Fruit fly (Drosophila melanogaster) whole organism, prepupa: Measurements from ENCODE around the gene Sry-beta.
A peak's percentile ranks its signal among the peaks of the same experiment; 100 is the strongest.

Source experiments
- Blimp-1 ChIP-seq: fragments of 200-800 bp; sonication (Bioruptor generic); optimal IDR thresholded peaks from 3 replicates; lab custom pipeline; 2017; ENCODE audit warnings: missing biosample characterization, missing genetic modification characterization, mild to moderate bottlenecking, moderate library complexity, missing genetic modification reagents
- CG10631 ChIP-seq: fragments of 200-800 bp; sonication (Bioruptor generic); optimal IDR thresholded peaks from 2 replicates; lab custom pipeline; 2016; ENCODE audit warnings: missing biosample characterization, missing genetic modification characterization
- CG10669 ChIP-seq: fragments of 200-800 bp; sonication (Bioruptor generic); optimal IDR thresholded peaks from 3 replicates; lab custom pipeline; 2018; ENCODE audit warnings: missing biosample characterization, mild to moderate bottlenecking, missing genetic modification characterization, moderate library complexity
- CG11294 ChIP-seq: fragments of 200-800 bp; sonication (Bioruptor generic); IDR thresholded peaks from 2 replicates; pipeline ENCODE4 v1.3.6; 2022; ENCODE audit warnings: missing biosample characterization, missing genetic modification characterization
- CG11762 ChIP-seq: fragments of 200-800 bp; sonication (Bioruptor generic); optimal IDR thresholded peaks from 3 replicates; lab custom pipeline; 2016; ENCODE audit warnings: missing biosample characterization, missing genetic modification characterization; ENCODE audit not compliant: insufficient read depth
- CG11902 ChIP-seq: fragments of 200-800 bp; sonication (Bioruptor generic); optimal IDR thresholded peaks from 3 replicates; lab custom pipeline; 2016; ENCODE audit warnings: missing biosample characterization, missing genetic modification characterization
- CG15336 ChIP-seq: fragments of 200-800 bp; sonication (Bioruptor generic); IDR thresholded peaks from 2 replicates; pipeline ENCODE4 v1.3.6; 2022; ENCODE audit warnings: missing biosample characterization, missing genetic modification characterization
- CG1621 ChIP-seq: fragments of 200-800 bp; sonication (Bioruptor generic); optimal IDR thresholded peaks from 3 replicates; lab custom pipeline; 2018; ENCODE audit warnings: missing biosample characterization, mild to moderate bottlenecking, missing genetic modification characterization
- CG16779 ChIP-seq: fragments of 200-800 bp; sonication (Bioruptor generic); optimal IDR thresholded peaks from 3 replicates; lab custom pipeline; 2017; ENCODE audit warnings: missing biosample characterization, mild to moderate bottlenecking, missing genetic modification characterization
- CG3032 ChIP-seq: fragments of 200-800 bp; optimal IDR thresholded peaks from 2 replicates; lab custom pipeline; 2019; ENCODE audit warnings: missing biosample characterization, mild to moderate bottlenecking, missing genetic modification characterization, moderate library complexity
- CG31627 ChIP-seq: fragments of 200-800 bp; sonication (Bioruptor generic); optimal IDR thresholded peaks from 3 replicates; lab custom pipeline; 2016; ENCODE audit warnings: missing biosample characterization, missing genetic modification characterization
- CG32006 ChIP-seq: fragments of 200-800 bp; sonication (Bioruptor generic); optimal IDR thresholded peaks from 3 replicates; lab custom pipeline; 2017; ENCODE audit warnings: missing biosample characterization, mild to moderate bottlenecking, missing genetic modification characterization
- CG3919 ChIP-seq: fragments of 200-800 bp; sonication (Bioruptor generic); optimal IDR thresholded peaks from 3 replicates; lab custom pipeline; 2016; ENCODE audit warnings: missing biosample characterization, missing genetic modification characterization
- CG6163 ChIP-seq: fragments of 200-800 bp; sonication (Bioruptor generic); IDR thresholded peaks from 3 replicates; pipeline ENCODE4 v1.3.6; 2022; ENCODE audit warnings: missing biosample characterization, missing genetic modification characterization
- CG6276 ChIP-seq: fragments of 200-800 bp; sonication (Bioruptor generic); optimal IDR thresholded peaks from 2 replicates; lab custom pipeline; 2017; ENCODE audit warnings: missing biosample characterization, mild to moderate bottlenecking, missing genetic modification characterization
- CG6792 ChIP-seq: fragments of 200-800 bp; sonication (Bioruptor generic); optimal IDR thresholded peaks from 3 replicates; lab custom pipeline; 2016; ENCODE audit warnings: missing biosample characterization, missing genetic modification characterization
- CG6808 ChIP-seq: fragments of 200-800 bp; sonication (Bioruptor generic); optimal IDR thresholded peaks from 3 replicates; lab custom pipeline; 2017; ENCODE audit warnings: missing biosample characterization, missing genetic modification characterization, mild to moderate bottlenecking, moderate library complexity, missing genetic modification reagents
- CG6854 ChIP-seq: fragments of 200-800 bp; sonication (Bioruptor generic); optimal IDR thresholded peaks from 2 replicates; lab custom pipeline; 2017; ENCODE audit warnings: missing biosample characterization, mild to moderate bottlenecking, missing genetic modification characterization
- CG7368 ChIP-seq: fragments of 200-800 bp; sonication (Bioruptor generic); optimal IDR thresholded peaks from 3 replicates; lab custom pipeline; 2016; ENCODE audit warnings: missing biosample characterization, missing genetic modification characterization
- CG8119 ChIP-seq: fragments of 200-800 bp; sonication (Bioruptor generic); IDR thresholded peaks from 3 replicates; pipeline ENCODE4 v1.3.6; 2022; ENCODE audit warnings: missing biosample characterization, missing genetic modification characterization
- CG8319 ChIP-seq: fragments of 200-800 bp; sonication (Bioruptor generic); optimal IDR thresholded peaks from 3 replicates; lab custom pipeline; 2016; ENCODE audit warnings: missing biosample characterization, missing genetic modification characterization
- CG8632 ChIP-seq: fragments of 200-800 bp; sonication (Bioruptor generic); optimal IDR thresholded peaks from 3 replicates; lab custom pipeline; 2016; ENCODE audit warnings: missing biosample characterization, missing genetic modification characterization
- CG9139 ChIP-seq: fragments of 200-800 bp; sonication (Bioruptor generic); optimal IDR thresholded peaks from 3 replicates; lab custom pipeline; 2017; ENCODE audit warnings: missing biosample characterization, mild to moderate bottlenecking, missing genetic modification characterization
- Eip75B ChIP-seq: fragments of 200-800 bp; sonication (Bioruptor generic); optimal IDR thresholded peaks from 3 replicates; lab custom pipeline; 2016; ENCODE audit warnings: missing biosample characterization, missing genetic modification characterization
- Eip78C ChIP-seq: fragments of 200-800 bp; sonication (Bioruptor generic); peaks from one replicate; lab custom pipeline; 2016; ENCODE audit warnings: missing biosample characterization, missing genetic modification characterization
- Ets96B ChIP-seq: fragments of 200-800 bp; optimal IDR thresholded peaks from 2 replicates; lab custom pipeline; 2019; ENCODE audit warnings: missing biosample characterization, mild to moderate bottlenecking, missing genetic modification characterization, moderate library complexity
- Gug ChIP-seq: fragments of 200-800 bp; sonication (Bioruptor generic); IDR thresholded peaks from 2 replicates; pipeline ENCODE4 v1.3.6; 2022; ENCODE audit warnings: missing biosample characterization, missing genetic modification characterization
- Hr39 ChIP-seq: fragments of 200-800 bp; sonication (Bioruptor generic); optimal IDR thresholded peaks from 2 replicates; lab custom pipeline; 2016; ENCODE audit warnings: missing biosample characterization, missing genetic modification characterization
- Hr4 ChIP-seq: fragments of 200-800 bp; sonication (Bioruptor generic); optimal IDR thresholded peaks from 3 replicates; lab custom pipeline; 2016; ENCODE audit warnings: missing biosample characterization, missing genetic modification characterization
- Met ChIP-seq: fragments of 200-800 bp; sonication (Bioruptor generic); optimal IDR thresholded peaks from 3 replicates; lab custom pipeline; 2016; ENCODE audit warnings: missing biosample characterization, missing genetic modification characterization
- OdsH ChIP-seq: fragments of 200-800 bp; sonication (Bioruptor generic); optimal IDR thresholded peaks from 3 replicates; lab custom pipeline; 2016; ENCODE audit warnings: missing biosample characterization, missing genetic modification characterization
- Smox ChIP-seq: fragments of 200-800 bp; sonication (Bioruptor generic); optimal IDR thresholded peaks from 3 replicates; lab custom pipeline; 2016; ENCODE audit warnings: missing biosample characterization, missing genetic modification characterization
- Sox102F ChIP-seq: fragments of 200-800 bp; sonication (Bioruptor generic); optimal IDR thresholded peaks from 2 replicates; lab custom pipeline; 2016; ENCODE audit warnings: missing biosample characterization, mild to moderate bottlenecking, missing genetic modification characterization
- Sox15 ChIP-seq: fragments of 200-800 bp; sonication (Bioruptor generic); optimal IDR thresholded peaks from 3 replicates; lab custom pipeline; 2016; ENCODE audit warnings: missing biosample characterization, missing genetic modification characterization
- achi ChIP-seq: fragments of 200-800 bp; sonication (Bioruptor generic); optimal IDR thresholded peaks from 3 replicates; lab custom pipeline; 2016; ENCODE audit warnings: missing biosample characterization, missing genetic modification characterization
- acj6 ChIP-seq: fragments of 200-800 bp; sonication (Bioruptor generic); optimal IDR thresholded peaks from 3 replicates; lab custom pipeline; 2016; ENCODE audit warnings: missing biosample characterization, missing genetic modification characterization
- cyc ChIP-seq: fragments of 200-800 bp; sonication (Bioruptor generic); optimal IDR thresholded peaks from 3 replicates; lab custom pipeline; 2016; ENCODE audit warnings: missing biosample characterization, missing genetic modification characterization
- dac ChIP-seq: fragments of 200-800 bp; sonication (Bioruptor generic); optimal IDR thresholded peaks from 2 replicates; lab custom pipeline; 2017; ENCODE audit warnings: missing biosample characterization, mild to moderate bottlenecking, missing genetic modification characterization
- dsx ChIP-seq: fragments of 200-800 bp; optimal IDR thresholded peaks from 3 replicates; lab custom pipeline; 2019; ENCODE audit warnings: missing biosample characterization, mild to moderate bottlenecking, missing genetic modification characterization, moderate library complexity; ENCODE audit not compliant: poor library complexity, severe bottlenecking
- eg ChIP-seq: fragments of 200-800 bp; sonication (Bioruptor generic); IDR thresholded peaks from 3 replicates; pipeline ENCODE4 v1.3.6; 2022; ENCODE audit warnings: missing biosample characterization, missing genetic modification characterization
- fd59A ChIP-seq: fragments of 200-800 bp; sonication (Bioruptor generic); optimal IDR thresholded peaks from 2 replicates; lab custom pipeline; 2017; ENCODE audit warnings: missing biosample characterization, mild to moderate bottlenecking, missing genetic modification characterization, missing genetic modification reagents
- fd85E ChIP-seq: fragments of 200-800 bp; sonication (Bioruptor generic); optimal IDR thresholded peaks from 3 replicates; lab custom pipeline; 2016; ENCODE audit warnings: missing biosample characterization, missing genetic modification characterization
- fkh ChIP-seq: fragments of 200-800 bp; sonication (Bioruptor generic); optimal IDR thresholded peaks from 3 replicates; lab custom pipeline; 2017; ENCODE audit warnings: missing biosample characterization, mild to moderate bottlenecking, missing genetic modification characterization, moderate library complexity
- pdm3 ChIP-seq: fragments of 200-800 bp; sonication (Bioruptor generic); optimal IDR thresholded peaks from 3 replicates; lab custom pipeline; 2016; ENCODE audit warnings: missing biosample characterization, missing genetic modification characterization
- salr ChIP-seq, 2 experiments: fragments of 200-800 bp; sonication (Bioruptor generic); optimal IDR thresholded peaks; 3 replicates each; lab custom pipeline; 2016 to 2018; ENCODE audit warnings: missing biosample characterization in 2 of 2, missing genetic modification characterization in 2 of 2, mild to moderate bottlenecking in 1 of 2
- ss ChIP-seq, 2 experiments: fragments of 200-800 bp; sonication (Bioruptor generic); optimal IDR thresholded peaks; 2 replicates in 1 of 2; 3 replicates in 1 of 2; lab custom pipeline; 2017 to 2018; ENCODE audit warnings: mild to moderate bottlenecking in 2 of 2, missing biosample characterization in 2 of 2, missing genetic modification characterization in 2 of 2, moderate library complexity in 1 of 2
- svp ChIP-seq: fragments of 200-800 bp; sonication (Bioruptor generic); peaks from one replicate; lab custom pipeline; 2016; ENCODE audit warnings: missing biosample characterization, missing genetic modification characterization
- vri ChIP-seq: fragments of 200-800 bp; sonication (Bioruptor generic); optimal IDR thresholded peaks from 3 replicates; lab custom pipeline; 2016; ENCODE audit warnings: missing biosample characterization, mild to moderate bottlenecking, missing genetic modification characterization

Sry-beta gene

DNA sequence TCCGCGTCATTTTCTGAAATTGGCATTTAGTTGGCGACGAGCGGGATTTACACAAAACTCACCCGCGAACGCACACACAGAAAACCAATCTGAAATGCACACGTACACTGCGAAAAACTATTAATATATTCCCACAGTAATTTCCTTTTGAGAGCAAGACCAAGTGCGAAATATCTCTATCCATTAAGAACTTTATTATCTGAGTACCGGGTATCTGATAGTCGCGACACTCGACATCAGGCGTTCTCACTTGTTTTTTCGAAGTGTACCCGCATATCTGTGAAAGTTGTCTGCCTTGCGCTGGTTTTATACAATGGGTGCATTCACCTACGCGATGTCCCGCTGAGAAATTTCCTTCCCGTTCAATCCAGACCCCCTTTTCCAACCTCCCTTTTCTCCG is 36.6 kb downstream of the Sry-beta start (continued):
- peak; percentile 62 for TF ChIP-seq CG8632 (GFP tag; lab: Kevin White, UChicago)
- TF ChIP-seq CG10669 (GFP tag; lab: Kevin White, UChicago): peak; percentile 49
- peak; percentile 3 for TF ChIP-seq dsx (GFP tag; lab: Kevin White, UChicago)
- peak; percentile 86 for TF ChIP-seq Hr4 (GFP tag; lab: Kevin White, UChicago)
- peak; percentile 72 for TF ChIP-seq OdsH (GFP tag; lab: Kevin White, UChicago)
- peak; percentile 67 for TF ChIP-seq acj6 (GFP tag; lab: Kevin White, UChicago)
- TF ChIP-seq achi (GFP tag; lab: Kevin White, UChicago): peak; percentile 51
- peak; percentile 20 to 53 for TF ChIP-seq salr (GFP tag; optimal IDR thresholded peaks at IDR 0.05; lab: Kevin White, UChicago)
- peak; percentile 80 for TF ChIP-seq CG32006 (GFP tag; lab: Kevin White, UChicago)
- no peak for TF ChIP-seq CG9139
- peak; percentile 5 for TF ChIP-seq Blimp-1
- no peak for TF ChIP-seq fd85E
- peak; percentile 51 for TF ChIP-seq Sox102F (GFP tag; lab: Kevin White, UChicago)

dm6 chr3R:30083215-30083614 is 43.7 kb downstream of the Sry-beta start:
- TF ChIP-seq Sox102F (GFP tag; lab: Kevin White, UChicago): peak; percentile 23
- TF ChIP-seq svp (GFP tag; lab: Kevin White, UChicago): peak; percentile 70
- TF ChIP-seq CG7368 (GFP tag; lab: Kevin White, UChicago): no peak
- TF ChIP-seq Sox15 (GFP tag; lab: Kevin White, UChicago): no peak
- TF ChIP-seq CG15336 (GFP tag; lab: Robert Waterston, UW): no peak
- TF ChIP-seq eg (GFP tag; lab: Robert Waterston, UW): 0 out of 3 replicates have a peak, but pooled peaks have one; percentile 42
- TF ChIP-seq vri (GFP tag; lab: Kevin White, UChicago): no peak
- TF ChIP-seq acj6 (GFP tag; lab: Kevin White, UChicago): peak; percentile 8
- TF ChIP-seq Smox (GFP tag; lab: Kevin White, UChicago): peak; percentile 45
- no peak for TF ChIP-seq Ets96B (tag; lab: Kevin White, UChicago)
- no peak for TF ChIP-seq CG10669 (GFP tag; lab: Kevin White, UChicago)
- no peak for TF ChIP-seq CG8119
- no peak for TF ChIP-seq fd85E
- TF ChIP-seq CG3919 (GFP tag; lab: Kevin White, UChicago): peak; percentile 32
- TF ChIP-seq dsx (GFP tag; lab: Kevin White, UChicago): no peak
- no peak for TF ChIP-seq CG3032
- no peak for TF ChIP-seq CG9139
- no peak for TF ChIP-seq CG6163
- TF ChIP-seq CG11762 (GFP tag; lab: Kevin White, UChicago): no peak
- TF ChIP-seq dac: no peak
- TF ChIP-seq Eip75B: no peak
- TF ChIP-seq CG6808 (GFP tag; lab: Kevin White, UChicago): no peak
- peak; percentile 11 for TF ChIP-seq pdm3 (GFP tag; lab: Kevin White, UChicago)
- TF ChIP-seq Gug (GFP tag; lab: Robert Waterston, UW): no peak
- TF ChIP-seq ss (GFP tag; optimal IDR thresholded peaks at IDR 0.05; lab: Kevin White, UChicago): no peak
- no peak; the same call in 1 of the 2 replicates for TF ChIP-seq CG11294 (GFP tag; lab: Robert Waterston, UW)
- no peak for TF ChIP-seq CG6276 (GFP tag; lab: Kevin White, UChicago)
- no peak for TF ChIP-seq fkh (GFP tag; lab: Kevin White, UChicago)
- TF ChIP-seq CG11902 (GFP tag; lab: Kevin White, UChicago): peak; percentile 14
- no peak for TF ChIP-seq achi (GFP tag; lab: Kevin White, UChicago)
- TF ChIP-seq CG1621: no peak
- TF ChIP-seq CG8319 (GFP tag; lab: Kevin White, UChicago): no peak
- TF ChIP-seq CG10631 (GFP tag; lab: Kevin White, UChicago): no peak
- TF ChIP-seq fd59A (GFP tag; lab: Kevin White, UChicago): no peak
- peak; percentile 55 for TF ChIP-seq cyc
- TF ChIP-seq Hr4 (GFP tag; lab: Kevin White, UChicago): peak; percentile 15
- no peak for TF ChIP-seq Met (GFP tag; lab: Kevin White, UChicago)
- peak; percentile 13 for TF ChIP-seq CG8632 (GFP tag; lab: Kevin White, UChicago)
- TF ChIP-seq Hr39 (GFP tag; lab: Kevin White, UChicago): peak; percentile 61
- peak; percentile 63 for TF ChIP-seq CG31627 (GFP tag; lab: Kevin White, UChicago)
- peak; percentile 69 for TF ChIP-seq Eip78C (GFP tag; lab: Kevin White, UChicago)
- peak; percentile 17 for TF ChIP-seq CG32006 (GFP tag; lab: Kevin White, UChicago)
- no peak for TF ChIP-seq CG6854 (GFP tag; lab: Kevin White, UChicago)
- TF ChIP-seq CG16779: no peak
- TF ChIP-seq CG6792 (GFP tag; lab: Kevin White, UChicago): no peak
- no peak for TF ChIP-seq Blimp-1
